Worm (Caenorhabditis elegans) whole organism, L1 larva: ENCODE measurements around the gene C01G10.17.

Source experiments
- ama-1 ChIP-seq: fragments of 150-350 bp; optimal IDR thresholded peaks from 2 replicates; lab custom pipeline; 2014
- ceh-90 ChIP-seq: sonication (generic microtip); optimal IDR thresholded peaks from 2 replicates; lab custom pipeline; 2016; ENCODE audit warnings: missing genetic modification characterization, missing compliant biosample characterization
- elt-2 ChIP-seq: sonication (generic microtip); optimal IDR thresholded peaks from 2 replicates; lab custom pipeline; 2016; ENCODE audit warnings: missing genetic modification characterization, mild to moderate bottlenecking, inconsistent platforms, missing compliant biosample characterization, missing genetic modification reagents
- fkh-10 ChIP-seq: sonication (generic microtip); optimal IDR thresholded peaks from 2 replicates; lab custom pipeline; 2017; ENCODE audit warnings: missing biosample characterization, missing genetic modification reagents, missing genetic modification characterization
- fos-1 ChIP-seq: fragments of 150-350 bp; optimal IDR thresholded peaks from 2 replicates; lab custom pipeline; 2014; ENCODE audit warnings: missing biosample characterization, missing genetic modification characterization
- lin-13 ChIP-seq: fragments of 150-350 bp; optimal IDR thresholded peaks from 2 replicates; lab custom pipeline; 2014; ENCODE audit warnings: missing biosample characterization, missing genetic modification reagents, missing genetic modification characterization
- nhr-12 ChIP-seq: sonication (generic microtip); optimal IDR thresholded peaks from 2 replicates; lab custom pipeline; 2017; ENCODE audit warnings: missing biosample characterization, missing genetic modification characterization
- nhr-237 ChIP-seq: fragments of 150-350 bp; optimal IDR thresholded peaks from 2 replicates; lab custom pipeline; 2014; ENCODE audit warnings: missing biosample characterization, missing genetic modification characterization
- nhr-28 ChIP-seq: fragments of 150-350 bp; optimal IDR thresholded peaks from 2 replicates; lab custom pipeline; 2014; ENCODE audit warnings: missing biosample characterization, missing genetic modification characterization
- nhr-90 ChIP-seq: sonication (generic microtip); optimal IDR thresholded peaks from 2 replicates; lab custom pipeline; 2016; ENCODE audit warnings: mild to moderate bottlenecking, missing genetic modification characterization, missing compliant biosample characterization; ENCODE audit not compliant: poor library complexity
- snpc-4 ChIP-seq: fragments of 150-350 bp; optimal IDR thresholded peaks from 2 replicates; lab custom pipeline; 2014; ENCODE audit warnings: missing biosample characterization, missing genetic modification characterization
- sptf-1 ChIP-seq: fragments of 150-350 bp; optimal IDR thresholded peaks from 2 replicates; lab custom pipeline; 2014; ENCODE audit warnings: missing biosample characterization, missing genetic modification characterization
- zag-1 ChIP-seq: fragments of 150-350 bp; optimal IDR thresholded peaks from 2 replicates; lab custom pipeline; 2014; ENCODE audit warnings: missing biosample characterization, missing genetic modification characterization

ce11 chrV:15078560-15078959 lies 12.0 kb upstream of the C01G10.17 start:
- TF ChIP-seq sptf-1 (tag; lab: Kevin White, UChicago) (no peak), nhr-28 (tag; lab: Kevin White, UChicago) (no peak), ama-1 (no peak), fos-1 (tag; lab: Kevin White, UChicago) (no peak), zag-1 (tag; lab: Kevin White, UChicago) (no peak), fkh-10 (GFP tag; lab: Kevin White, UChicago) (no peak), ceh-90 (no peak), snpc-4 (no peak), elt-2 (tag; lab: Kevin White, UChicago) (no peak), nhr-237 (tag; lab: Kevin White, UChicago) (no peak), lin-13 (GFP tag; lab: Kevin White, UChicago) (no peak), nhr-90 (no peak), nhr-12 (tag; lab: Kevin White, UChicago) (no peak)
